Worm (Caenorhabditis elegans) whole organism, early embryonic: ENCODE measurements around the gene lelo-2.

ENCODE experiments used
- B0310.2 ChIP-seq: sonication (generic microtip); optimal IDR thresholded peaks from 2 replicates; lab custom pipeline; 2016; ENCODE audit warnings: mild to moderate bottlenecking, missing genetic modification characterization, missing compliant biosample characterization
- F13C5.2 ChIP-seq: sonication (generic microtip); optimal IDR thresholded peaks from 2 replicates; lab custom pipeline; 2017; ENCODE audit warnings: mild to moderate bottlenecking, missing genetic modification characterization, inconsistent platforms, missing compliant biosample characterization
- aly-1 ChIP-seq: sonication (generic microtip); optimal IDR thresholded peaks from 2 replicates; lab custom pipeline; 2016; ENCODE audit warnings: missing genetic modification characterization, missing compliant biosample characterization
- ama-1 ChIP-seq: fragments of 150-350 bp; optimal IDR thresholded peaks from 2 replicates; lab custom pipeline; 2014
- ceh-13 ChIP-seq: fragments of 200-800 bp; sonication (Bioruptor generic); optimal IDR thresholded peaks from 2 replicates; lab custom pipeline; 2018; ENCODE audit warnings: mild to moderate bottlenecking, missing genetic modification characterization, missing compliant biosample characterization
- ceh-36 ChIP-seq: sonication (generic microtip); optimal IDR thresholded peaks from 2 replicates; lab custom pipeline; 2016; ENCODE audit warnings: missing genetic modification characterization, inconsistent platforms, missing compliant biosample characterization
- ets-7 ChIP-seq: sonication (generic microtip); optimal IDR thresholded peaks from 2 replicates; lab custom pipeline; 2016; ENCODE audit warnings: missing genotype, missing genetic modification characterization, missing compliant biosample characterization
- flt-1 ChIP-seq: fragments of 200-800 bp; sonication (Bioruptor generic); IDR thresholded peaks from 2 replicates; pipeline ENCODE4 v1.3.6; 2022; ENCODE audit warnings: missing genetic modification characterization, missing compliant biosample characterization
- hmbx-1 ChIP-seq: sonication (generic microtip); optimal IDR thresholded peaks from 2 replicates; lab custom pipeline; 2016; ENCODE audit warnings: mild to moderate bottlenecking, missing genetic modification characterization, missing compliant biosample characterization
- hmg-4 ChIP-seq: fragments of 200-800 bp; sonication (Bioruptor generic); optimal IDR thresholded peaks from 2 replicates; lab custom pipeline; 2018; ENCODE audit warnings: mild to moderate bottlenecking, missing genetic modification characterization, missing compliant biosample characterization
- hnd-1 ChIP-seq: sonication (generic microtip); optimal IDR thresholded peaks from 2 replicates; lab custom pipeline; 2016; ENCODE audit warnings: missing genetic modification characterization, missing compliant biosample characterization
- pes-1 ChIP-seq: fragments of 200-800 bp; sonication (Bioruptor generic); IDR thresholded peaks from 2 replicates; pipeline ENCODE4 v1.3.6; 2022; ENCODE audit warnings: missing genetic modification reagents, missing genetic modification characterization, missing compliant biosample characterization
- scrt-1 ChIP-seq: fragments of 200-800 bp; sonication (Bioruptor generic); IDR thresholded peaks from 2 replicates; pipeline ENCODE4 v1.3.6; 2022; ENCODE audit warnings: missing genetic modification characterization, missing compliant biosample characterization
- sea-1 ChIP-seq: fragments of 200-800 bp; sonication (Bioruptor generic); conservative IDR thresholded peaks from 2 replicates; pipeline ENCODE4 v1.3.6; 2022; ENCODE audit warnings: missing genetic modification characterization, missing compliant biosample characterization
- tbx-11 ChIP-seq: fragments of 200-800 bp; sonication (Bioruptor generic); IDR thresholded peaks from 2 replicates; pipeline ENCODE4 v1.3.6; 2022; ENCODE audit warnings: missing genetic modification characterization, missing compliant biosample characterization
- tbx-37 ChIP-seq: fragments of 200-800 bp; sonication (Bioruptor generic); conservative IDR thresholded peaks from 2 replicates; pipeline ENCODE4 v1.3.6; 2022; ENCODE audit warnings: missing genetic modification reagents, missing genetic modification characterization, missing compliant biosample characterization
- tra-4 ChIP-seq: sonication (generic microtip); optimal IDR thresholded peaks from 2 replicates; lab custom pipeline; 2017; ENCODE audit warnings: missing genetic modification characterization, missing compliant biosample characterization

The lelo-2 gene

DNA sequence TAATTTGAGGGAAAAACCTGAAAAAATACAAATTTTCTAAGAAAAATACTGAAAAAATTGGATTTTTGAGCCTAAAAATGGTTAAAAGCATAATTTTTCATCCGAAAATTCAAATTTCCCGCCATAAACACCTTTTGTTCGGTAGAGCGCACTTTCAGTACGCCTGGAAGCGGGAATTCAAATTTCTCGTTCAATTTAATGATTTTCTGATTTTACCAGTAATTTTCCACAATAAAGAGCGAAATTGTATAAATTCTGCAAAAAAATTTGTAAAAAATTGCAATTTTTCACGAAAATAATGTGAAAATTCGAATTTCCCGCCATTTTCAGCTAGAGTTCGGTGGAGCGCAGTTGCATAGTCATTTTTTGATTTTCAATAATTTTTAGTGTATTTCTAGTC lies 1.4 kb upstream of the lelo-2 start:
- TF ChIP-seq tbx-11 (no peak), tra-4 (no peak), scrt-1 (GFP tag; lab: Robert Waterston, UW) (no peak), flt-1 (no peak), ets-7 (tag; lab: Kevin White, UChicago) (no peak), sea-1 (GFP tag; lab: Robert Waterston, UW) (no peak)

ce11 chrIII:1424305-1424704 lies 2.7 kb downstream of the lelo-2 start:
- TF ChIP-seq B0310.2 (tag; lab: Kevin White, UChicago) (peak; percentile 55), ets-7 (tag; lab: Kevin White, UChicago) (peak; percentile 31), tbx-11 (peak; percentile 71), aly-1 (tag; lab: Kevin White, UChicago) (peak; percentile 65), hmbx-1 (tag; lab: Kevin White, UChicago) (no peak), tra-4 (no peak), tbx-37 (peak; percentile 68), hmg-4 (GFP tag; lab: Kevin White, UChicago) (peak; percentile 17), F13C5.2 (tag; lab: Kevin White, UChicago) (peak; percentile 58), ama-1 (lab: Kevin White, UChicago) (no peak), ceh-13 (GFP tag; lab: Kevin White, UChicago) (peak; percentile 30), scrt-1 (GFP tag; lab: Robert Waterston, UW) (peak; percentile 79), hnd-1 (tag; lab: Kevin White, UChicago) (peak; percentile 42), ceh-36 (peak; percentile 51), flt-1 (peak; percentile 68), sea-1 (GFP tag; lab: Robert Waterston, UW) (peak; percentile 70), pes-1 (peak; percentile 74)

- TF ChIP-seq hmg-4 (GFP tag; lab: Kevin White, UChicago) (no peak), ets-7 (tag; lab: Kevin White, UChicago) (no peak), scrt-1 (GFP tag; lab: Robert Waterston, UW) (no peak), tbx-37 (no peak)
Observed at ce11 chrIII:1421436-1421835, 5.6 kb downstream of the lelo-2 start.

ce11 chrIII:1419700-1420356 lies 7.2 kb downstream of the lelo-2 start:
- TF ChIP-seq ets-7 (tag; lab: Kevin White, UChicago) (no peak), aly-1 (tag; lab: Kevin White, UChicago) (no peak), hmg-4 (GFP tag; lab: Kevin White, UChicago) (peak; percentile 29), tbx-11 (no peak), flt-1 (no peak), F13C5.2 (tag; lab: Kevin White, UChicago) (no peak), B0310.2 (tag; lab: Kevin White, UChicago) (no peak), ceh-36 (no peak), tbx-37 (no peak), tra-4 (peak; percentile 69), pes-1 (no peak), hnd-1 (tag; lab: Kevin White, UChicago) (no peak), ceh-13 (GFP tag; lab: Kevin White, UChicago) (no peak), ama-1 (lab: Kevin White, UChicago) (no peak)

DNA sequence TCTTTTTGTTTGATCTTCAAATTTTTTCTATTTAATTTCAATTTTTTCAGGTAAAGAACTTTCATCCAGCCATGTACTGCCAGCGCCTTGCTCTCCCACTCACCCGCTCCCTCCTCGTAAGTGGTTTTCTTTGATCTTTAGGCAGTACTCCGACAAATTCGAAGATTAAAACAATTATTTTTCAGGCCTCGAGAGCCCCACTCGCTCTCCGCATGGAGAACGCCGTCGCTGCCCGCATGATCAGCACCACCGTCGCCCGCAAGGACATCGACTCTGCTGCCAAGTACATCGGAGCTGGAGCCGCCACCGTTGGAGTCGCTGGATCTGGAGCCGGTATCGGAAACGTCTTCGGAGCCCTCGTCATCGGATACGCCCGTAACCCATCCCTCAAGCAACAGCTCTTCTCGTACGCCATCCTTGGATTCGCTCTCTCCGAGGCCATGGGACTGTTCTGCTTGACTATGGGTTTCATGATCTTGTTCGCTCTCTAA lies 7.8 kb downstream of the lelo-2 start, which contains the start of gene Y82E9BR.3:
Y82E9BR.3 (plus strand) TSS at position 51 of the 491 bp plus-strand sequence.
- TF ChIP-seq pes-1 (no peak), ets-7 (tag; lab: Kevin White, UChicago) (no peak), ceh-13 (GFP tag; lab: Kevin White, UChicago) (no peak)

DNA sequence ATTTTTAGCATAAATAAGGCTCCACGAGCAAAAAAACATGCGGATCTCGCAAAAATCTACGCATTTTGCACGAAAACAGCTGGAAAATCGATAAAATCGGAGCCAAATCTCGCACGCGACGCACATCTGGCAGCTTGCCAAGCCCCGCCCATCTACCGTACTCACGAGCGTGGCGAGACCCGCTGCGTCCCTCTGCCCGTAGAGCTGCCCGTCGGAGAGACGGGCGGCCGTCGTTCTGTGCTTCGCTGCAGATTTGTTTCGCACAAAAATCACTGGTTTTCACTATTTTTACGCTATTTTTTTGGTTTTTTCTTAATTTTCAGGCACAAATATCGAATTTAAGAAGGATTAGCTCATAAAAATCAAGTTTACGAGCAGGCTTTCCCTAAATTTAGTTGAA lies 8.3 kb downstream of the lelo-2 start:
- TF ChIP-seq hmg-4 (GFP tag; lab: Kevin White, UChicago) = no peak
- TF ChIP-seq sea-1 (GFP tag; lab: Robert Waterston, UW) = 0 out of 2 replicates have a peak, but pooled peaks have one; percentile 35
- TF ChIP-seq tbx-11 = no peak
- TF ChIP-seq hnd-1 (tag; lab: Kevin White, UChicago) = no peak
- TF ChIP-seq pes-1 = 0 out of 2 replicates have a peak, but pooled peaks have one; percentile 19
- peak; percentile 53 for TF ChIP-seq F13C5.2 (tag; lab: Kevin White, UChicago)
- TF ChIP-seq tbx-37 = 0 out of 2 replicates have a peak, but pooled peaks have one; percentile 16

DNA sequence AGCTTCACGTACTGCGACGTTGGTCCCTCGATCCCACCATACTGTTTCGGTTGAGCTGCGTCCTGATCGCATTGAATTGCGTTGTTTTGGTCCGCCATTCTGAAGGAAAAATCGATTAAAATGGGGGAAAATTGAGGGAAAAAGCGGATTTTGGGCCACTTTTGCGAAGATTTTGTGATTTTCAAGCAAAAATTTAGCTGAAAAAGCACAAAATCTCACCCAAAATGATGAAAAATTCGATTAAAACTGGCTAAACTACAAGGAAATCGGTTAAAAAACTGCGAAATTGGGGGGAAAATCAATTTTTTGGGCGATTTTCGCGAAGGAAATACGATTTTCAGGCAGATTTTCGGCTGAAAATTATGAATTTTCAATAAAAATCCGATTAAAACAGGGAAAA lies 9.9 kb downstream of the lelo-2 start, which contains the start of gene elc-1:
elc-1 (minus strand) TSS at position 101 of the 400 bp plus-strand sequence.
- no peak for TF ChIP-seq hmg-4 (GFP tag; lab: Kevin White, UChicago)
- TF ChIP-seq aly-1 (tag; lab: Kevin White, UChicago) = no peak
- no peak for TF ChIP-seq flt-1
- TF ChIP-seq B0310.2 (tag; lab: Kevin White, UChicago) = no peak
- no peak for TF ChIP-seq tra-4
- no peak for TF ChIP-seq tbx-11
- TF ChIP-seq ceh-13 (GFP tag; lab: Kevin White, UChicago) = no peak
- TF ChIP-seq F13C5.2 (tag; lab: Kevin White, UChicago) = no peak

ce11 chrIII:1416571-1416970 lies 10.5 kb downstream of the lelo-2 start:
- TF ChIP-seq scrt-1 (GFP tag; lab: Robert Waterston, UW) (no peak), pes-1 (no peak), ceh-36 (no peak), F13C5.2 (tag; lab: Kevin White, UChicago) (no peak), ceh-13 (GFP tag; lab: Kevin White, UChicago) (no peak), aly-1 (tag; lab: Kevin White, UChicago) (no peak), B0310.2 (tag; lab: Kevin White, UChicago) (no peak), hnd-1 (tag; lab: Kevin White, UChicago) (no peak), flt-1 (no peak), sea-1 (GFP tag; lab: Robert Waterston, UW) (no peak), ets-7 (tag; lab: Kevin White, UChicago) (no peak), hmbx-1 (tag; lab: Kevin White, UChicago) (no peak), tbx-37 (no peak), hmg-4 (GFP tag; lab: Kevin White, UChicago) (no peak), ama-1 (lab: Kevin White, UChicago) (no peak), tbx-11 (no peak), tra-4 (no peak)
